Worm (Caenorhabditis elegans) whole organism, young adult: ENCODE results near the gene Y59C2A.2.

Experiments used
- B0336.3 ChIP-seq: fragments of 200-800 bp; sonication (Bioruptor generic); IDR thresholded peaks from 2 replicates; pipeline ENCODE4 v1.3.6; 2022; ENCODE audit warnings: missing genetic modification characterization, missing compliant biosample characterization
- C06A6.2 ChIP-seq: fragments of 200-800 bp; sonication (Bioruptor generic); conservative IDR thresholded peaks from 2 replicates; pipeline ENCODE4 v1.3.6; 2022; ENCODE audit warnings: missing genetic modification characterization, missing compliant biosample characterization
- D2030.7 ChIP-seq: fragments of 200-800 bp; sonication (Bioruptor generic); IDR thresholded peaks from 2 replicates; pipeline ENCODE4 v1.3.6; 2022; ENCODE audit warnings: missing genetic modification reagents, missing genetic modification characterization, missing compliant biosample characterization
- F10E7.11 ChIP-seq: sonication (generic microtip); optimal IDR thresholded peaks from 2 replicates; lab custom pipeline; 2017; ENCODE audit warnings: mild to moderate bottlenecking, missing genetic modification characterization, moderate library complexity, missing compliant biosample characterization
- F37B4.10 ChIP-seq: fragments of 200-800 bp; sonication (Bioruptor generic); IDR thresholded peaks from 2 replicates; pipeline ENCODE4 v1.3.6; 2022; ENCODE audit warnings: missing genetic modification characterization, missing compliant biosample characterization
- F49E8.2 ChIP-seq: sonication (generic microtip); optimal IDR thresholded peaks from 3 replicates; lab custom pipeline; 2017; ENCODE audit warnings: missing genetic modification characterization, mild to moderate bottlenecking, missing compliant biosample characterization, antibody characterized with exemption, moderate library complexity; ENCODE audit not compliant: insufficient read depth
- T07F8.4 ChIP-seq: sonication (generic microtip); optimal IDR thresholded peaks from 2 replicates; lab custom pipeline; 2016; ENCODE audit warnings: mild to moderate bottlenecking, missing genetic modification characterization, moderate library complexity, missing compliant biosample characterization
- Y53F4B.3 ChIP-seq: fragments of 200-800 bp; sonication (Bioruptor generic); IDR thresholded peaks from 2 replicates; pipeline ENCODE4 v1.3.6; 2022; ENCODE audit warnings: missing genetic modification reagents, missing genetic modification characterization, missing compliant biosample characterization
- Y53G8AR.9 ChIP-seq: fragments of 200-800 bp; sonication (Bioruptor generic); conservative IDR thresholded peaks from 2 replicates; pipeline ENCODE4 v1.3.6; 2022; ENCODE audit warnings: missing genetic modification reagents, missing genetic modification characterization, missing compliant biosample characterization
- Y67H2A.10 ChIP-seq: fragments of 200-800 bp; sonication (Bioruptor generic); conservative IDR thresholded peaks from 2 replicates; pipeline ENCODE4 v1.3.6; 2022; ENCODE audit warnings: missing genetic modification reagents, missing genetic modification characterization, missing compliant biosample characterization
- akir-1 ChIP-seq: fragments of 200-800 bp; sonication (Bioruptor generic); optimal IDR thresholded peaks from 2 replicates; lab custom pipeline; 2018; ENCODE audit warnings: mild to moderate bottlenecking, missing genetic modification characterization, moderate library complexity, missing compliant biosample characterization
- ama-1 ChIP-seq, 3 experiments: fragments of 150-350 bp in 1 of 3; sonication (generic microtip) in 2 of 3; optimal IDR thresholded peaks; 2 replicates each; lab custom pipeline; 2014 to 2018; ENCODE audit warnings: missing biosample characterization in 2 of 3, missing genetic modification characterization in 2 of 3, missing genetic modification reagents in 2 of 3
- athp-1 ChIP-seq: sonication (generic microtip); optimal IDR thresholded peaks from 2 replicates; lab custom pipeline; 2017; ENCODE audit warnings: mild to moderate bottlenecking, missing genetic modification characterization, missing compliant biosample characterization
- ceh-27 ChIP-seq: fragments of 200-800 bp; sonication (Bioruptor generic); optimal IDR thresholded peaks from 2 replicates; lab custom pipeline; 2018; ENCODE audit warnings: mild to moderate bottlenecking, missing genetic modification characterization, moderate library complexity, missing compliant biosample characterization
- ceh-79 ChIP-seq: sonication (generic microtip); optimal IDR thresholded peaks from 2 replicates; lab custom pipeline; 2017; ENCODE audit warnings: mild to moderate bottlenecking, missing genetic modification characterization, missing compliant biosample characterization
- egrh-3 ChIP-seq: fragments of 200-800 bp; sonication (Bioruptor generic); IDR thresholded peaks from 2 replicates; pipeline ENCODE4 v1.3.6; 2022; ENCODE audit warnings: missing genetic modification reagents, missing genetic modification characterization, missing compliant biosample characterization
- ets-4 ChIP-seq: fragments of 200-800 bp; sonication (Bioruptor generic); optimal IDR thresholded peaks from 2 replicates; lab custom pipeline; 2018; ENCODE audit warnings: mild to moderate bottlenecking, missing genetic modification characterization, missing compliant biosample characterization
- gei-17 ChIP-seq: fragments of 200-800 bp; sonication (Bioruptor generic); optimal IDR thresholded peaks from 2 replicates; lab custom pipeline; 2018; ENCODE audit warnings: mild to moderate bottlenecking, missing genetic modification characterization, missing compliant biosample characterization
- him-1 ChIP-seq: sonication (generic microtip); optimal IDR thresholded peaks from 2 replicates; lab custom pipeline; 2016; ENCODE audit warnings: missing genotype, missing genetic modification reagents, missing genetic modification characterization, missing compliant biosample characterization
- hmg-1.2 ChIP-seq: fragments of 200-800 bp; sonication (Bioruptor generic); IDR thresholded peaks from 2 replicates; pipeline ENCODE4 v1.3.6; 2022; ENCODE audit warnings: missing genetic modification reagents, missing genetic modification characterization, missing compliant biosample characterization
- hrde-1 ChIP-seq: sonication (generic microtip); optimal IDR thresholded peaks from 2 replicates; lab custom pipeline; 2016; ENCODE audit warnings: missing genetic modification characterization, mild to moderate bottlenecking, missing compliant biosample characterization, moderate library complexity, missing genotype, missing genetic modification reagents, borderline replicate concordance
- hsf-1 ChIP-seq: fragments of 200-800 bp; sonication (Bioruptor generic); IDR thresholded peaks from 2 replicates; pipeline ENCODE4 v1.3.6; 2022; ENCODE audit warnings: missing genetic modification reagents, missing genetic modification characterization, missing compliant biosample characterization
- lag-1 ChIP-seq: fragments of 200-800 bp; sonication (Bioruptor generic); IDR thresholded peaks from 2 replicates; pipeline ENCODE4 v1.3.6; 2022; ENCODE audit warnings: missing genetic modification reagents, missing genetic modification characterization, missing compliant biosample characterization
- let-607 ChIP-seq, 2 experiments: fragments of 200-800 bp in 1 of 2; sonication (Bioruptor generic) in 1 of 2; sonication (generic microtip) in 1 of 2; optimal IDR thresholded peaks; 2 replicates each; lab custom pipeline; 2016 to 2018; ENCODE audit warnings: mild to moderate bottlenecking in 2 of 2, missing compliant biosample characterization in 2 of 2, missing genetic modification characterization in 2 of 2, moderate library complexity in 2 of 2, missing genotype in 1 of 2
- lsl-1 ChIP-seq: fragments of 200-800 bp; sonication (Bioruptor generic); optimal IDR thresholded peaks from 2 replicates; lab custom pipeline; 2018; ENCODE audit warnings: mild to moderate bottlenecking, missing genetic modification characterization, moderate library complexity, missing compliant biosample characterization
- lsy-27 ChIP-seq: sonication (generic microtip); optimal IDR thresholded peaks from 2 replicates; lab custom pipeline; 2017; ENCODE audit warnings: missing genetic modification characterization, mild to moderate bottlenecking, missing compliant biosample characterization, antibody characterized with exemption, missing genotype, borderline replicate concordance; ENCODE audit not compliant: insufficient read depth
- madf-3 ChIP-seq: fragments of 200-800 bp; sonication (Bioruptor generic); IDR thresholded peaks from 2 replicates; pipeline ENCODE4 v1.3.6; 2022; ENCODE audit warnings: missing genetic modification reagents, missing genetic modification characterization, missing compliant biosample characterization
- mcd-1 ChIP-seq: fragments of 200-800 bp; sonication (Bioruptor generic); IDR thresholded peaks from 2 replicates; pipeline ENCODE4 v1.3.6; 2022; ENCODE audit warnings: missing genetic modification reagents, missing genetic modification characterization, missing compliant biosample characterization
- mel-28 ChIP-seq: sonication (generic microtip); optimal IDR thresholded peaks from 2 replicates; lab custom pipeline; 2016; ENCODE audit warnings: borderline replicate concordance, mild to moderate bottlenecking, missing genetic modification characterization, missing compliant biosample characterization
- mes-4 ChIP-seq: sonication (generic microtip); optimal IDR thresholded peaks from 2 replicates; lab custom pipeline; 2016; ENCODE audit warnings: missing genotype, missing genetic modification characterization, missing compliant biosample characterization
- nfyb-1 ChIP-seq: fragments of 200-800 bp; sonication (Bioruptor generic); IDR thresholded peaks from 2 replicates; pipeline ENCODE4 v1.3.6; 2022; ENCODE audit warnings: missing genetic modification reagents, missing genetic modification characterization, missing compliant biosample characterization
- nhr-90 ChIP-seq: sonication (generic microtip); optimal IDR thresholded peaks from 2 replicates; lab custom pipeline; 2016; ENCODE audit warnings: missing genotype, mild to moderate bottlenecking, missing genetic modification characterization, missing compliant biosample characterization
- rpc-1 ChIP-seq, 2 experiments: fragments of 150-350 bp in 1 of 2; sonication (generic microtip) in 1 of 2; optimal IDR thresholded peaks; 2 replicates each; lab custom pipeline; 2014 to 2018; ENCODE audit warnings: missing biosample characterization in 1 of 2, missing genetic modification characterization in 1 of 2, missing genetic modification reagents in 1 of 2, missing genotype in 1 of 2
- sdz-38 ChIP-seq: sonication (generic microtip); optimal IDR thresholded peaks from 2 replicates; lab custom pipeline; 2016; ENCODE audit warnings: missing genotype, missing genetic modification characterization, missing compliant biosample characterization
- snpc-1.1 ChIP-seq: sonication (generic microtip); optimal IDR thresholded peaks from 2 replicates; lab custom pipeline; 2017; ENCODE audit warnings: missing genetic modification characterization, mild to moderate bottlenecking, missing compliant biosample characterization, antibody characterized with exemption, moderate library complexity, missing genotype, missing genetic modification reagents; ENCODE audit not compliant: insufficient read depth
- snpc-1.3 ChIP-seq: sonication (generic microtip); optimal IDR thresholded peaks from 2 replicates; lab custom pipeline; 2017; ENCODE audit warnings: missing genetic modification characterization, mild to moderate bottlenecking, missing compliant biosample characterization, antibody characterized with exemption, moderate library complexity, missing genotype, missing genetic modification reagents; ENCODE audit not compliant: insufficient read depth
- somi-1 ChIP-seq: fragments of 200-800 bp; sonication (Bioruptor generic); optimal IDR thresholded peaks from 2 replicates; lab custom pipeline; 2018; ENCODE audit warnings: mild to moderate bottlenecking, missing genetic modification characterization, missing compliant biosample characterization
- unc-130 ChIP-seq: sonication (generic microtip); optimal IDR thresholded peaks from 2 replicates; lab custom pipeline; 2016; ENCODE audit warnings: missing genetic modification reagents, missing genetic modification characterization, missing compliant biosample characterization
- zfh-2 ChIP-seq: fragments of 200-800 bp; sonication (Bioruptor generic); conservative IDR thresholded peaks from 2 replicates; pipeline ENCODE4 v1.3.6; 2022; ENCODE audit warnings: missing genetic modification reagents, missing genetic modification characterization, missing compliant biosample characterization
- ztf-28 ChIP-seq: fragments of 200-800 bp; sonication (Bioruptor generic); IDR thresholded peaks from 2 replicates; pipeline ENCODE4 v1.3.6; 2022; ENCODE audit warnings: missing genetic modification reagents, missing genetic modification characterization, missing compliant biosample characterization

The Y59C2A.2 gene

ce11 chrII:2225608-2226007, 21.7 kb upstream of the Y59C2A.2 start, which contains the start of gene F54A3.5:
Gene F54A3.5 (minus strand): TSS chrII:2225708.
- no peak for TF ChIP-seq let-607 (tag; optimal IDR thresholded peaks at IDR 0.05; lab: Kevin White, UChicago)
- no peak for TF ChIP-seq mes-4 (tag; lab: Kevin White, UChicago)
- TF ChIP-seq snpc-1.1 (tag; lab: Kevin White, UChicago): no peak
- TF ChIP-seq C06A6.2: no peak
- TF ChIP-seq Y67H2A.10 (GFP tag; lab: Robert Waterston, UW): no peak
- no peak for TF ChIP-seq ets-4
- TF ChIP-seq Y53F4B.3 (GFP tag; lab: Robert Waterston, UW): no peak
- no peak for TF ChIP-seq F37B4.10 (GFP tag; lab: Robert Waterston, UW)

- TF ChIP-seq rpc-1 (optimal IDR thresholded peaks at IDR 0.05; lab: Kevin White, UChicago) (no peak), rpc-1 (tag; optimal IDR thresholded peaks at IDR 0.05; lab: Kevin White, UChicago) (no peak), D2030.7 (GFP tag; lab: Robert Waterston, UW) (no peak), nhr-90 (no peak)
These were observed 19.5 kb upstream of the Y59C2A.2 start, which contains the start of gene cbs-2 for ce11 chrII:2223467-2223866. Gene cbs-2 (minus strand): TSS chrII:2223567.

ce11 chrII:2221196-2221896, 17.4 kb upstream of the Y59C2A.2 start:
- TF ChIP-seq F10E7.11 (tag; lab: Kevin White, UChicago): no peak
- no peak for TF ChIP-seq somi-1 (GFP tag; lab: Kevin White, UChicago)
- TF ChIP-seq lsl-1 (GFP tag; lab: Kevin White, UChicago): no peak
- 0 out of 2 replicates have a peak, but pooled peaks have one; percentile 4 for TF ChIP-seq madf-3
- TF ChIP-seq zfh-2 (GFP tag; lab: Robert Waterston, UW): peak; percentile 43; the same call in 1 of the 2 replicates
- TF ChIP-seq egrh-3 (GFP tag; lab: Robert Waterston, UW): peak; percentile 64; the same call in 1 of the 2 replicates
- no peak for TF ChIP-seq him-1 (tag; lab: Kevin White, UChicago)
- TF ChIP-seq ztf-28 (GFP tag; lab: Robert Waterston, UW): no peak

DNA sequence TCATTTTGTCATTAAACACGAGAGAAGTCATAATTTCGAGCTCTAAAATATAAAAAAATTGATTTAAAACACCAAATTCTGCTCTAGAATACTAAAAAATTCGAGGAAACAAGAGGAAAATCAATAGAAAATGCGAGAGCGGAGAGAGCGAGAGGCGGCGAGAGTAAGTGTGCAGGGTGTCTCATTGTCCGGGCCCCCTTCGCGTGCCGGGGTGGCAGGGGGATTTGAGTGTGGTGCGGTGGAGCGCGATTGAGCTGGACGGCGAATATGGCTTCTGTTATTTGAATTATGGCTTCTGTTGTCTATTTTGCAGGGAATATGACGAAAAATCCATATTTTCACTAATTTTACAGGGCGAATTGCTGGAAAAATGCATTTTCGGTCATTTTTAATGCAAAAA, 15.9 kb upstream of the Y59C2A.2 start, which contains the start of gene Y59C2A.3:
Gene Y59C2A.3 (minus strand): TSS at position 42 of the 400 bp plus-strand sequence.
- TF ChIP-seq F49E8.2 (tag; lab: Kevin White, UChicago) (no peak), akir-1 (GFP tag; lab: Kevin White, UChicago) (no peak), mel-28 (no peak), mes-4 (tag; lab: Kevin White, UChicago) (no peak), gei-17 (GFP tag; lab: Kevin White, UChicago) (no peak), unc-130 (GFP tag; lab: Kevin White, UChicago) (no peak), lag-1 (GFP tag; lab: Robert Waterston, UW) (no peak), egrh-3 (GFP tag; lab: Robert Waterston, UW) (peak; percentile 51; the same call in 1 of the 2 replicates), hsf-1 (no peak), athp-1 (no peak), ama-1 (optimal IDR thresholded peaks at IDR 0.05; lab: Kevin White, UChicago) (no peak), ama-1 (GFP tag; optimal IDR thresholded peaks at IDR 0.05; lab: Kevin White, UChicago) (no peak), lsy-27 (tag; lab: Kevin White, UChicago) (no peak), snpc-1.3 (no peak), hmg-1.2 (GFP tag; lab: Robert Waterston, UW) (peak; percentile 29; the same call in 1 of the 2 replicates), ceh-27 (peak; percentile 75), T07F8.4 (no peak), sdz-38 (tag; lab: Kevin White, UChicago) (no peak), B0336.3 (GFP tag; lab: Robert Waterston, UW) (no peak), hrde-1 (no peak), Y53G8AR.9 (GFP tag; lab: Robert Waterston, UW) (no peak), ceh-79 (no peak), nfyb-1 (GFP tag; lab: Robert Waterston, UW) (no peak), mcd-1 (GFP tag; lab: Robert Waterston, UW) (peak; percentile 76), zfh-2 (GFP tag; lab: Robert Waterston, UW) (peak; percentile 89), Y53F4B.3 (GFP tag; lab: Robert Waterston, UW) (no peak), F37B4.10 (GFP tag; lab: Robert Waterston, UW) (no peak)
